Worm (Caenorhabditis elegans) whole organism, L1 larva: ENCODE measurements around the gene nspg-4.
A peak's percentile ranks its signal among the peaks of the same experiment; 100 is the strongest.

Source experiments
- C04F5.9 ChIP-seq: sonication (generic microtip); optimal IDR thresholded peaks from 2 replicates; lab custom pipeline; 2016; ENCODE audit warnings: missing genetic modification characterization, missing compliant biosample characterization
- C34B4.2 ChIP-seq: sonication (generic microtip); optimal IDR thresholded peaks from 2 replicates; lab custom pipeline; 2017; ENCODE audit warnings: mild to moderate bottlenecking, missing genetic modification characterization, missing compliant biosample characterization
- F16B12.6 ChIP-seq: fragments of 150-350 bp; optimal IDR thresholded peaks from 2 replicates; lab custom pipeline; 2014; ENCODE audit warnings: missing biosample characterization, missing genetic modification characterization
- Y116A8C.19 ChIP-seq: sonication (generic microtip); optimal IDR thresholded peaks from 2 replicates; lab custom pipeline; 2016; ENCODE audit warnings: missing compliant biosample characterization, missing genetic modification characterization, borderline replicate concordance
- alr-1 ChIP-seq: fragments of 200-800 bp; sonication (Bioruptor generic); optimal IDR thresholded peaks from 2 replicates; lab custom pipeline; 2018; ENCODE audit warnings: borderline replicate concordance, mild to moderate bottlenecking, missing genetic modification characterization, missing compliant biosample characterization
- ama-1 ChIP-seq: fragments of 150-350 bp; optimal IDR thresholded peaks from 2 replicates; lab custom pipeline; 2014
- blmp-1 ChIP-seq: fragments of 150-350 bp; optimal IDR thresholded peaks from 2 replicates; lab custom pipeline; 2014; ENCODE audit warnings: missing biosample characterization, missing genetic modification characterization
- ceh-63 ChIP-seq: fragments of 200-800 bp; sonication (Bioruptor generic); optimal IDR thresholded peaks from 2 replicates; lab custom pipeline; 2018; ENCODE audit warnings: mild to moderate bottlenecking, missing genetic modification characterization, missing compliant biosample characterization
- ceh-8 ChIP-seq: fragments of 200-800 bp; sonication (Bioruptor generic); optimal IDR thresholded peaks from 2 replicates; lab custom pipeline; 2018; ENCODE audit warnings: mild to moderate bottlenecking, missing genetic modification characterization, moderate library complexity, missing compliant biosample characterization
- ceh-82 ChIP-seq, 3 experiments: fragments of 150-350 bp in 1 of 3; sonication (generic microtip) in 2 of 3; optimal IDR thresholded peaks; 2 replicates each; lab custom pipeline; 2014 to 2017; ENCODE audit warnings: missing biosample characterization in 3 of 3, missing genetic modification characterization in 3 of 3
- ceh-88 ChIP-seq: fragments of 200-800 bp; sonication (Bioruptor generic); IDR thresholded peaks from 2 replicates; pipeline ENCODE4 v1.3.6; 2022; ENCODE audit warnings: missing genetic modification characterization, missing compliant biosample characterization
- ceh-90 ChIP-seq: sonication (generic microtip); optimal IDR thresholded peaks from 2 replicates; lab custom pipeline; 2016; ENCODE audit warnings: missing genetic modification characterization, missing compliant biosample characterization
- dpl-1 ChIP-seq, 3 experiments: fragments of 150-350 bp in 2 of 3; sonication (generic microtip) in 1 of 3; optimal IDR thresholded peaks; 2 replicates each; lab custom pipeline; 2014 to 2017; ENCODE audit warnings: missing biosample characterization in 3 of 3, missing genetic modification characterization in 3 of 3, missing genetic modification reagents in 3 of 3
- egl-13 ChIP-seq: sonication (generic microtip); optimal IDR thresholded peaks from 2 replicates; lab custom pipeline; 2016; ENCODE audit warnings: missing genotype, missing genetic modification reagents, missing genetic modification characterization, missing compliant biosample characterization
- egl-27 ChIP-seq, 2 experiments: fragments of 150-350 bp in 1 of 2; sonication (generic microtip); optimal IDR thresholded peaks; 3 replicates each; lab custom pipeline; 2017 to 2018; ENCODE audit warnings: missing biosample characterization in 2 of 2, missing genetic modification characterization in 2 of 2, missing genetic modification reagents in 2 of 2
- elt-3 ChIP-seq, 6 experiments: fragments of 150-350 bp in 1 of 6; sonication (generic microtip); optimal IDR thresholded peaks; 2 replicates each; lab custom pipeline; 2017 to 2018; ENCODE audit warnings: missing biosample characterization in 6 of 6, missing genetic modification characterization in 6 of 6, inconsistent platforms in 1 of 6
- ets-5 ChIP-seq: fragments of 200-800 bp; sonication (Bioruptor generic); IDR thresholded peaks from 2 replicates; pipeline ENCODE4 v1.3.6; 2022; ENCODE audit warnings: missing genetic modification characterization, missing compliant biosample characterization
- fkh-4 ChIP-seq: sonication (generic microtip); optimal IDR thresholded peaks from 2 replicates; lab custom pipeline; 2016; ENCODE audit warnings: missing compliant biosample characterization, missing genetic modification characterization, borderline replicate concordance
- fkh-8 ChIP-seq: sonication (generic microtip); optimal IDR thresholded peaks from 2 replicates; lab custom pipeline; 2016; ENCODE audit warnings: mild to moderate bottlenecking, missing genetic modification characterization, missing compliant biosample characterization
- fos-1 ChIP-seq: fragments of 150-350 bp; optimal IDR thresholded peaks from 2 replicates; lab custom pipeline; 2014; ENCODE audit warnings: missing biosample characterization, missing genetic modification characterization
- grh-1 ChIP-seq: fragments of 200-800 bp; sonication (Bioruptor generic); IDR thresholded peaks from 2 replicates; pipeline ENCODE4 v1.3.6; 2022; ENCODE audit warnings: missing genetic modification reagents, missing genetic modification characterization, missing compliant biosample characterization
- hlh-17 ChIP-seq: fragments of 200-800 bp; sonication (Bioruptor generic); optimal IDR thresholded peaks from 2 replicates; lab custom pipeline; 2018; ENCODE audit warnings: missing genetic modification characterization, mild to moderate bottlenecking, missing compliant biosample characterization, moderate library complexity, borderline replicate concordance
- hlh-4 ChIP-seq: sonication (generic microtip); optimal IDR thresholded peaks from 2 replicates; lab custom pipeline; 2016; ENCODE audit warnings: mild to moderate bottlenecking, missing genetic modification characterization, missing compliant biosample characterization
- hpl-2 ChIP-seq: fragments of 150-350 bp; optimal IDR thresholded peaks from 2 replicates; lab custom pipeline; 2014; ENCODE audit warnings: missing biosample characterization, missing genetic modification reagents, missing genetic modification characterization
- irx-1 ChIP-seq: sonication (generic microtip); optimal IDR thresholded peaks from 2 replicates; lab custom pipeline; 2016; ENCODE audit warnings: missing genetic modification characterization, missing compliant biosample characterization
- isw-1 ChIP-seq: fragments of 200-800 bp; sonication (Bioruptor generic); IDR thresholded peaks from 2 replicates; pipeline ENCODE4 v1.3.6; 2022; ENCODE audit warnings: missing genetic modification characterization, missing compliant biosample characterization
- jun-1 ChIP-seq: fragments of 150-350 bp; optimal IDR thresholded peaks from 2 replicates; lab custom pipeline; 2014; ENCODE audit warnings: missing biosample characterization, missing genetic modification reagents, missing genetic modification characterization
- lin-13 ChIP-seq: fragments of 150-350 bp; optimal IDR thresholded peaks from 2 replicates; lab custom pipeline; 2014; ENCODE audit warnings: missing biosample characterization, missing genetic modification reagents, missing genetic modification characterization
- lin-14 ChIP-seq: fragments of 200-800 bp; sonication (Bioruptor generic); optimal IDR thresholded peaks from 2 replicates; lab custom pipeline; 2018; ENCODE audit warnings: mild to moderate bottlenecking, missing genetic modification characterization, moderate library complexity, missing compliant biosample characterization
- lsy-2 ChIP-seq, 2 experiments: fragments of 150-350 bp; optimal IDR thresholded peaks; 2 replicates each; lab custom pipeline; 2014; ENCODE audit warnings: missing biosample characterization in 2 of 2, missing genetic modification characterization in 2 of 2
- mab-9 ChIP-seq: fragments of 200-800 bp; sonication (Bioruptor generic); IDR thresholded peaks from 2 replicates; pipeline ENCODE4 v1.3.6; 2022; ENCODE audit warnings: missing genetic modification reagents, missing genetic modification characterization, missing compliant biosample characterization
- mef-2 ChIP-seq: fragments of 150-350 bp; optimal IDR thresholded peaks from 2 replicates; lab custom pipeline; 2014; ENCODE audit warnings: missing biosample characterization, missing genetic modification characterization
- mep-1 ChIP-seq: fragments of 150-350 bp; optimal IDR thresholded peaks from 2 replicates; lab custom pipeline; 2014; ENCODE audit warnings: missing biosample characterization, missing genetic modification characterization
- nhr-20 ChIP-seq: sonication (generic microtip); optimal IDR thresholded peaks from 2 replicates; lab custom pipeline; 2016; ENCODE audit warnings: mild to moderate bottlenecking, missing genetic modification characterization, missing compliant biosample characterization
- nhr-28 ChIP-seq: fragments of 150-350 bp; optimal IDR thresholded peaks from 2 replicates; lab custom pipeline; 2014; ENCODE audit warnings: missing biosample characterization, missing genetic modification characterization
- nhr-71 ChIP-seq: sonication (generic microtip); optimal IDR thresholded peaks from 2 replicates; lab custom pipeline; 2016; ENCODE audit warnings: mild to moderate bottlenecking, missing genetic modification characterization, moderate library complexity, missing compliant biosample characterization
- nhr-76 ChIP-seq: sonication (generic microtip); optimal IDR thresholded peaks from 2 replicates; lab custom pipeline; 2017; ENCODE audit warnings: missing biosample characterization, missing genetic modification characterization
- nhr-77 ChIP-seq: fragments of 150-350 bp; optimal IDR thresholded peaks from 2 replicates; lab custom pipeline; 2014; ENCODE audit warnings: missing biosample characterization, missing genetic modification characterization
- nhr-85 ChIP-seq: sonication (generic microtip); peaks from one replicate; lab custom pipeline; 2016; ENCODE audit warnings: missing genetic modification characterization, inconsistent platforms, missing compliant biosample characterization
- nhr-90 ChIP-seq: sonication (generic microtip); optimal IDR thresholded peaks from 2 replicates; lab custom pipeline; 2016; ENCODE audit warnings: mild to moderate bottlenecking, missing genetic modification characterization, missing compliant biosample characterization; ENCODE audit not compliant: poor library complexity
- pqm-1 ChIP-seq: sonication (generic microtip); optimal IDR thresholded peaks from 3 replicates; lab custom pipeline; 2017; ENCODE audit warnings: missing biosample characterization, missing genetic modification characterization
- sox-4 ChIP-seq: sonication (generic microtip); optimal IDR thresholded peaks from 2 replicates; lab custom pipeline; 2016; ENCODE audit warnings: missing genetic modification characterization, missing compliant biosample characterization
- sptf-1 ChIP-seq: fragments of 150-350 bp; optimal IDR thresholded peaks from 2 replicates; lab custom pipeline; 2014; ENCODE audit warnings: missing biosample characterization, missing genetic modification characterization
- sup-37 ChIP-seq: fragments of 200-800 bp; sonication (Bioruptor generic); optimal IDR thresholded peaks from 2 replicates; lab custom pipeline; 2018; ENCODE audit warnings: mild to moderate bottlenecking, missing genetic modification characterization, missing compliant biosample characterization
- tbx-2 ChIP-seq: sonication (generic microtip); optimal IDR thresholded peaks from 2 replicates; lab custom pipeline; 2016; ENCODE audit warnings: missing genetic modification characterization, missing compliant biosample characterization
- tlp-1 ChIP-seq: fragments of 150-350 bp; optimal IDR thresholded peaks from 2 replicates; lab custom pipeline; 2014; ENCODE audit warnings: missing biosample characterization, missing genetic modification characterization
- unc-130 ChIP-seq: fragments of 150-350 bp; optimal IDR thresholded peaks from 2 replicates; lab custom pipeline; 2017; ENCODE audit warnings: missing biosample characterization, missing genetic modification characterization, inconsistent platforms
- unc-98 ChIP-seq: fragments of 200-800 bp; sonication (Bioruptor generic); IDR thresholded peaks from 2 replicates; pipeline ENCODE4 v1.3.6; 2022; ENCODE audit warnings: missing genetic modification characterization, missing compliant biosample characterization
- xbp-1 ChIP-seq: sonication (generic microtip); optimal IDR thresholded peaks from 2 replicates; lab custom pipeline; 2016; ENCODE audit warnings: missing genetic modification characterization, missing compliant biosample characterization
- zag-1 ChIP-seq: fragments of 150-350 bp; optimal IDR thresholded peaks from 2 replicates; lab custom pipeline; 2014; ENCODE audit warnings: missing biosample characterization, missing genetic modification characterization
- zip-4 ChIP-seq: fragments of 200-800 bp; sonication (Bioruptor generic); optimal IDR thresholded peaks from 2 replicates; lab custom pipeline; 2018; ENCODE audit warnings: mild to moderate bottlenecking, missing genetic modification characterization, moderate library complexity, missing compliant biosample characterization
- ztf-4 ChIP-seq: fragments of 150-350 bp; optimal IDR thresholded peaks from 2 replicates; lab custom pipeline; 2014; ENCODE audit warnings: missing biosample characterization, missing genetic modification characterization

The nspg-4 gene

ce11 chrX:3380167-3380566 is 30.0 kb upstream of the nspg-4 start, which contains the start of gene ZK563.7:
Gene ZK563.7, plus strand, starts transcription at chrX:3380467.
- no peak for TF ChIP-seq fkh-4 (tag; lab: Kevin White, UChicago)
- no peak for TF ChIP-seq ceh-88
- no peak for TF ChIP-seq Y116A8C.19 (tag; lab: Kevin White, UChicago)
- no peak for TF ChIP-seq xbp-1 (tag; lab: Kevin White, UChicago)
- no peak for TF ChIP-seq nhr-20 (tag; lab: Kevin White, UChicago)
- peak; percentile 43 for TF ChIP-seq nhr-85
- no peak for TF ChIP-seq hlh-17 (GFP tag; lab: Kevin White, UChicago)

- peak in 2 of 3 experiments; percentile 22 to 46 for TF ChIP-seq dpl-1 (GFP tag; optimal IDR thresholded peaks at IDR 0.05; lab: Kevin White, UChicago)
- TF ChIP-seq nhr-71 (tag; lab: Kevin White, UChicago): peak; percentile 71
- TF ChIP-seq unc-130: no peak
- no peak for TF ChIP-seq mab-9 (GFP tag; lab: Robert Waterston, UW)
- no peak for TF ChIP-seq zag-1 (tag; lab: Kevin White, UChicago)
- TF ChIP-seq C34B4.2 (tag; lab: Kevin White, UChicago): no peak
- TF ChIP-seq egl-13 (tag; lab: Kevin White, UChicago): peak; percentile 11
- no peak for TF ChIP-seq jun-1 (tag; lab: Kevin White, UChicago)
- TF ChIP-seq nhr-77: no peak
- no peak for TF ChIP-seq ama-1 (lab: Kevin White, UChicago)
- no peak for TF ChIP-seq nhr-28 (tag; lab: Kevin White, UChicago)
- TF ChIP-seq egl-27 (tag; optimal IDR thresholded peaks at IDR 0.05; lab: Kevin White, UChicago): no peak
- peak; percentile 46 for TF ChIP-seq nhr-90 (tag; lab: Kevin White, UChicago)
- TF ChIP-seq ceh-8 (GFP tag; lab: Kevin White, UChicago): no peak
- no peak for TF ChIP-seq hpl-2 (GFP tag; lab: Kevin White, UChicago)
- TF ChIP-seq irx-1 (tag; lab: Kevin White, UChicago): peak; percentile 18
- TF ChIP-seq unc-98 (GFP tag; lab: Robert Waterston, UW): no peak
- TF ChIP-seq ceh-90 (tag; lab: Kevin White, UChicago): peak; percentile 47
- TF ChIP-seq elt-3 (tag; optimal IDR thresholded peaks at IDR 0.05; lab: Kevin White, UChicago): no peak
- TF ChIP-seq pqm-1 (tag; lab: Kevin White, UChicago): no peak
- TF ChIP-seq fos-1: no peak
- peak in 1 of 2 experiments; percentile 23 for TF ChIP-seq lsy-2 (tag; optimal IDR thresholded peaks at IDR 0.05; lab: Kevin White, UChicago)
- no peak for TF ChIP-seq nhr-76 (tag; lab: Kevin White, UChicago)
- TF ChIP-seq lin-13 (GFP tag; lab: Kevin White, UChicago): no peak
- TF ChIP-seq alr-1: no peak
- no peak for TF ChIP-seq mef-2 (tag; lab: Kevin White, UChicago)
- peak; percentile 56 for TF ChIP-seq tbx-2 (tag; lab: Kevin White, UChicago)
- TF ChIP-seq ceh-88: no peak
- no peak for TF ChIP-seq ceh-82 (tag; optimal IDR thresholded peaks at IDR 0.05; lab: Kevin White, UChicago)
- TF ChIP-seq fkh-8 (tag; lab: Kevin White, UChicago): peak; percentile 42
- TF ChIP-seq ets-5 (GFP tag; lab: Robert Waterston, UW): no peak
- TF ChIP-seq grh-1: no peak
- TF ChIP-seq blmp-1 (tag; lab: Kevin White, UChicago): peak; percentile 28
- TF ChIP-seq lin-14 (GFP tag; lab: Kevin White, UChicago): peak; percentile 73
- no peak for TF ChIP-seq zip-4 (GFP tag; lab: Kevin White, UChicago)
- TF ChIP-seq F16B12.6 (tag; lab: Kevin White, UChicago): no peak
- no peak for TF ChIP-seq sup-37 (GFP tag; lab: Kevin White, UChicago)
- TF ChIP-seq sox-4 (tag; lab: Kevin White, UChicago): no peak
- TF ChIP-seq mep-1 (tag; lab: Kevin White, UChicago): no peak
- TF ChIP-seq C04F5.9 (tag; lab: Kevin White, UChicago): peak; percentile 18
- TF ChIP-seq tlp-1 (tag; lab: Kevin White, UChicago): no peak
- no peak for TF ChIP-seq sptf-1 (tag; lab: Kevin White, UChicago)
- no peak for TF ChIP-seq ztf-4 (tag; lab: Kevin White, UChicago)
- no peak for TF ChIP-seq hlh-4 (tag; lab: Kevin White, UChicago)
- no peak for TF ChIP-seq hlh-17 (GFP tag; lab: Kevin White, UChicago)
- TF ChIP-seq ceh-63 (GFP tag; lab: Kevin White, UChicago): no peak
- TF ChIP-seq isw-1 (GFP tag; lab: Robert Waterston, UW): no peak; the same call in 1 of the 2 replicates
Observed at ce11 chrX:3379114-3379513, 28.9 kb upstream of the nspg-4 start, which contains the start of gene sorf-1. Gene sorf-1, minus strand, starts transcription at chrX:3379248.
